Worm (Caenorhabditis elegans) whole organism, L1 larva: ENCODE data around the gene ceh-28.
A peak's percentile ranks its signal among the peaks of the same experiment; 100 is the strongest.

Source experiments
- aha-1 ChIP-seq: fragments of 150-350 bp; optimal IDR thresholded peaks from 2 replicates; lab custom pipeline; 2014; ENCODE audit warnings: missing biosample characterization, missing genetic modification characterization
- ceh-63 ChIP-seq: fragments of 200-800 bp; sonication (Bioruptor generic); optimal IDR thresholded peaks from 2 replicates; lab custom pipeline; 2018; ENCODE audit warnings: mild to moderate bottlenecking, missing genetic modification characterization, missing compliant biosample characterization
- elt-3 ChIP-seq, 6 experiments: fragments of 150-350 bp in 1 of 6; sonication (generic microtip); optimal IDR thresholded peaks; 2 replicates each; lab custom pipeline; 2017 to 2018; ENCODE audit warnings: missing biosample characterization in 6 of 6, missing genetic modification characterization in 6 of 6, inconsistent platforms in 1 of 6
- lir-3 ChIP-seq: sonication (generic microtip); optimal IDR thresholded peaks from 2 replicates; lab custom pipeline; 2016; ENCODE audit warnings: mild to moderate bottlenecking, missing genetic modification characterization, moderate library complexity, missing compliant biosample characterization; ENCODE audit not compliant: poor library complexity
- snpc-4 ChIP-seq: fragments of 150-350 bp; optimal IDR thresholded peaks from 2 replicates; lab custom pipeline; 2014; ENCODE audit warnings: missing biosample characterization, missing genetic modification characterization
- sox-4 ChIP-seq: sonication (generic microtip); optimal IDR thresholded peaks from 2 replicates; lab custom pipeline; 2016; ENCODE audit warnings: missing genetic modification characterization, missing compliant biosample characterization
- tbx-2 ChIP-seq: sonication (generic microtip); optimal IDR thresholded peaks from 2 replicates; lab custom pipeline; 2016; ENCODE audit warnings: missing genetic modification characterization, missing compliant biosample characterization

DNA sequence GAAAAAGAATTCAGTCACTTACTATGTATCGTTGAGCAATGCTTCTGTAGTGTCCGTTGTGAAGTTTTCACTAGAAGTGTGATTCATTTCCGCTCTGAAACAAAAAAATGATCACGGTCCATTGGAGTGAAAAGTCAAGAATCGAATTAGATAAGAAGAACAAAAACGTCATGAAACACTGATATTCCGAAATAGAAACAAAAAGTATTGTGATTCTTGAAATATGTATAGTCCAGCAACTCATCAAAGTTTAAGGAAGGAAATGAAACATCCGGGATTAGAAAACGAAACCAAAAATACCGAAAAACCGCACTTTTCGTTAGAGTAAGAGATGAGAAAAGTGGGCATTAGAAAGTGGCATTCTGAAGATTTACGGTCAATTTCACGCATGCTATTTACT is 41.9 kb upstream of the ceh-28 start, which contains the start of gene npr-10:
- TF ChIP-seq aha-1 (tag; lab: Kevin White, UChicago) (no peak), elt-3 (tag; optimal IDR thresholded peaks at IDR 0.05; lab: Kevin White, UChicago) (no peak), sox-4 (tag; lab: Kevin White, UChicago) (peak; percentile 14), tbx-2 (no peak), lir-3 (no peak), ceh-63 (GFP tag; lab: Kevin White, UChicago) (no peak), snpc-4 (no peak)
